Worm (Caenorhabditis elegans): ENCODE results near the gene rpl-29.
A peak's percentile ranks its signal among the peaks of the same experiment; 100 is the strongest.

Gene rpl-29

ce11 chrIV:13919207-13919759, 37.3 kb downstream of the rpl-29 start (continued):
- TF ChIP-seq ceh-63 (GFP tag; optimal IDR thresholded peaks at IDR 0.05) (no peak), dpl-1 (GFP tag; optimal IDR thresholded peaks at IDR 0.05) (peak in 1 of 3 experiments; percentile 22), sox-4 (tag; optimal IDR thresholded peaks at IDR 0.05) (no peak), blmp-1 (tag; optimal IDR thresholded peaks at IDR 0.05) (peak; percentile 17), dsc-1 (tag; optimal IDR thresholded peaks at IDR 0.05) (no peak), elt-3 (tag; optimal IDR thresholded peaks at IDR 0.05) (peak; percentile 97 to 100 (median 99)), tbx-2 (tag; optimal IDR thresholded peaks at IDR 0.05) (peak; percentile 21), fos-1 (tag; optimal IDR thresholded peaks at IDR 0.05) (peak; percentile 27), ceh-88 (GFP tag; IDR thresholded peaks at IDR 0.05) (no peak), nhr-76 (tag; optimal IDR thresholded peaks at IDR 0.05) (no peak), zip-4 (GFP tag; optimal IDR thresholded peaks at IDR 0.05) (no peak), fkh-10 (GFP tag; optimal IDR thresholded peaks at IDR 0.05) (no peak), mep-1 (tag; optimal IDR thresholded peaks at IDR 0.05) (no peak), C16A3.4 (tag; optimal IDR thresholded peaks at IDR 0.05) (no peak), snpc-4 (tag; optimal IDR thresholded peaks at IDR 0.05) (no peak), nhr-237 (tag; optimal IDR thresholded peaks at IDR 0.05) (no peak), unc-30 (tag; optimal IDR thresholded peaks at IDR 0.05) (no peak), egl-27 (tag; optimal IDR thresholded peaks at IDR 0.05) (peak in 1 of 2 experiments; percentile 53), ztf-4 (tag; optimal IDR thresholded peaks at IDR 0.05) (no peak), pax-3 (tag; optimal IDR thresholded peaks at IDR 0.05) (peak; percentile 64), unc-130 (tag; optimal IDR thresholded peaks at IDR 0.05) (no peak), unc-98 (GFP tag; IDR thresholded peaks at IDR 0.05) (no peak), sup-37 (GFP tag; optimal IDR thresholded peaks at IDR 0.05) (no peak), nhr-85 (tag) (peak; percentile 83), alr-1 (tag; optimal IDR thresholded peaks at IDR 0.05; ENCODE audit: borderline replicate concordance) (no peak), nhr-47 (tag; optimal IDR thresholded peaks at IDR 0.05) (no peak), snu-23 (GFP tag; optimal IDR thresholded peaks at IDR 0.05) (no peak), efl-1 (optimal IDR thresholded peaks at IDR 0.05) (no peak), efl-1 (GFP tag; optimal IDR thresholded peaks at IDR 0.05 in 1 of 2) (peak in 1 of 2 experiments; percentile 89), nhr-28 (tag; optimal IDR thresholded peaks at IDR 0.05) (no peak), nhr-19 (GFP tag; conservative IDR thresholded peaks at IDR 0.05) (peak; percentile 63)

ce11 chrIV:13922289-13922688, 40.3 kb downstream of the rpl-29 start:
- 0 out of 2 replicates have a peak, but pooled peaks have one; percentile 25 for TF ChIP-seq grh-1 (GFP tag; IDR thresholded peaks at IDR 0.05)

- TF ChIP-seq lin-14 (GFP tag; optimal IDR thresholded peaks at IDR 0.05) (no peak), xbp-1 (tag; optimal IDR thresholded peaks at IDR 0.05) (no peak), snpc-4 (tag; optimal IDR thresholded peaks at IDR 0.05) (no peak), ama-1 (optimal IDR thresholded peaks at IDR 0.05) (no peak), snu-23 (GFP tag; optimal IDR thresholded peaks at IDR 0.05) (no peak), C34B4.2 (tag; optimal IDR thresholded peaks at IDR 0.05) (no peak), egl-13 (tag; optimal IDR thresholded peaks at IDR 0.05) (no peak), lin-15B (tag; optimal IDR thresholded peaks at IDR 0.05) (no peak), ceh-82 (tag; optimal IDR thresholded peaks at IDR 0.05) (no peak), fos-1 (tag; optimal IDR thresholded peaks at IDR 0.05) (no peak), egl-27 (tag; optimal IDR thresholded peaks at IDR 0.05) (no peak), nhr-90 (tag; optimal IDR thresholded peaks at IDR 0.05; ENCODE audit: poor library complexity) (no peak), jun-1 (tag; optimal IDR thresholded peaks at IDR 0.05) (no peak), nhr-12 (tag; optimal IDR thresholded peaks at IDR 0.05) (no peak), pax-3 (tag; optimal IDR thresholded peaks at IDR 0.05) (no peak), irx-1 (tag; optimal IDR thresholded peaks at IDR 0.05) (no peak)
Measured at ce11 chrIV:13927641-13928040, 45.6 kb downstream of the rpl-29 start.
